Fruit fly (Drosophila melanogaster) whole organism, pupa: ENCODE results near the gene CG2519.

ENCODE experiments used
- CG12605 ChIP-seq: fragments of 200-800 bp; sonication (Bioruptor generic); IDR thresholded peaks from 2 replicates; pipeline ENCODE4 v1.3.6; 2022; ENCODE audit warnings: missing biosample characterization, missing genetic modification characterization
- CG17806 ChIP-seq: fragments of 200-800 bp; sonication (Bioruptor generic); optimal IDR thresholded peaks from 2 replicates; lab custom pipeline; 2018; ENCODE audit warnings: missing biosample characterization, mild to moderate bottlenecking, missing genetic modification characterization, moderate library complexity
- CG34367 ChIP-seq: fragments of 200-800 bp; sonication (Bioruptor generic); optimal IDR thresholded peaks from 2 replicates; lab custom pipeline; 2018; ENCODE audit warnings: missing biosample characterization, mild to moderate bottlenecking, missing genetic modification characterization
- CG8159 ChIP-seq: fragments of 200-800 bp; sonication (Bioruptor generic); optimal IDR thresholded peaks from 3 replicates; lab custom pipeline; 2018; ENCODE audit warnings: missing biosample characterization, mild to moderate bottlenecking, missing genetic modification characterization, moderate library complexity
- CG8301 ChIP-seq: fragments of 200-800 bp; sonication (Bioruptor generic); optimal IDR thresholded peaks from 2 replicates; lab custom pipeline; 2018; ENCODE audit warnings: missing biosample characterization, mild to moderate bottlenecking, missing genetic modification characterization
- CG9948 ChIP-seq: fragments of 200-800 bp; sonication (Bioruptor generic); optimal IDR thresholded peaks from 2 replicates; lab custom pipeline; 2018; ENCODE audit warnings: missing biosample characterization, mild to moderate bottlenecking, missing genetic modification characterization, moderate library complexity
- EcR ChIP-seq: fragments of 200-800 bp; sonication (Bioruptor generic); optimal IDR thresholded peaks from 3 replicates; lab custom pipeline; 2019; ENCODE audit warnings: missing biosample characterization, missing genetic modification characterization, mild to moderate bottlenecking, moderate library complexity, missing genetic modification reagents
- Ets98B ChIP-seq: fragments of 200-800 bp; sonication (Bioruptor generic); IDR thresholded peaks from 2 replicates; pipeline ENCODE4 v1.3.6; 2022; ENCODE audit warnings: missing biosample characterization, missing genetic modification characterization
- Snoo ChIP-seq: fragments of 200-800 bp; sonication (Bioruptor generic); optimal IDR thresholded peaks from 3 replicates; lab custom pipeline; 2017; ENCODE audit warnings: missing biosample characterization, mild to moderate bottlenecking, missing genetic modification characterization, inconsistent platforms
- fd96Ca ChIP-seq: fragments of 200-800 bp; sonication (Bioruptor generic); IDR thresholded peaks from 3 replicates; pipeline ENCODE4 v1.3.6; 2022; ENCODE audit warnings: missing biosample characterization, missing genetic modification characterization

DNA sequence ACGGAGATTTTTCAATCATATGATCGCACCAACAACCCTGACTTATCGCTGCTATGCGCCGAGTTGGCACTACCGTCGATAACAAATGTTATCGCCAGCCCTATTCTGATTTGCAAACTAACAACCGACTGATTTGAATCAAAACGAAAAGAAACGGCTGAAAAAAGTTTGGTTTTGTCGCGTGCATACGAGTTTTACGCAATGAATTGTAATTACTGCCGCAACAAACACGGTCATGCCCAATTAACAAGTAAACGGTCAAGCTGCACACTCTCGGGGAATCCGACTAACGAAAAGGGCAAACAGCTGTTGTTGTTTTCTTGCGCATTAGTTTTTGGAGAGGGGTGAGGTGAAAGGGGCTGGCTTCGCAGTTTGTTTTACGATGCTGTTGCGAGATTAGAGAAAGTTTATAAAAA lies 17.2 kb upstream of the CG2519 start, which contains the start of the genes CG14671 and CG12746:
- TF ChIP-seq Ets98B (GFP tag; lab: Robert Waterston, UW) (no peak), CG8159 (tag; lab: Kevin White, UChicago) (no peak), CG9948 (tag; lab: Kevin White, UChicago) (no peak), EcR (no peak), CG12605 (GFP tag; lab: Robert Waterston, UW) (no peak), CG17806 (tag; lab: Kevin White, UChicago) (no peak), CG8301 (tag; lab: Kevin White, UChicago) (no peak), fd96Ca (GFP tag; lab: Robert Waterston, UW) (no peak), CG34367 (tag; lab: Kevin White, UChicago) (no peak), Snoo (tag; lab: Kevin White, UChicago) (no peak)
